Worm (Caenorhabditis elegans) whole organism, L3 larva: Measurements from ENCODE around the gene nlp-11.
A peak's percentile ranks its signal among the peaks of the same experiment; 100 is the strongest.

ENCODE experiments used
- R02D3.7 ChIP-seq: fragments of 150-350 bp; optimal IDR thresholded peaks from 2 replicates; lab custom pipeline; 2014; ENCODE audit warnings: missing biosample characterization, missing genetic modification characterization
- ZK546.5 ChIP-seq: sonication (generic microtip); optimal IDR thresholded peaks from 2 replicates; lab custom pipeline; 2017; ENCODE audit warnings: missing biosample characterization, missing genetic modification characterization
- ceh-28 ChIP-seq: fragments of 150-350 bp; optimal IDR thresholded peaks from 2 replicates; lab custom pipeline; 2014; ENCODE audit warnings: missing biosample characterization, missing genetic modification reagents, missing genetic modification characterization
- ceh-82 ChIP-seq: fragments of 150-350 bp; optimal IDR thresholded peaks from 2 replicates; lab custom pipeline; 2014; ENCODE audit warnings: missing biosample characterization, missing genetic modification characterization
- ceh-9 ChIP-seq: sonication (generic microtip); optimal IDR thresholded peaks from 2 replicates; lab custom pipeline; 2018; ENCODE audit warnings: missing biosample characterization, missing genetic modification characterization
- elt-2 ChIP-seq: sonication (generic microtip); optimal IDR thresholded peaks from 2 replicates; lab custom pipeline; 2016; ENCODE audit warnings: missing genetic modification reagents, mild to moderate bottlenecking, missing genetic modification characterization, missing compliant biosample characterization
- elt-3 ChIP-seq, 3 experiments: fragments of 150-350 bp in 1 of 3; sonication (generic microtip) in 2 of 3; optimal IDR thresholded peaks; 2 replicates in 2 of 3; 4 replicates in 1 of 3; lab custom pipeline; 2014 to 2017; ENCODE audit warnings: missing biosample characterization in 3 of 3, missing genetic modification characterization in 3 of 3
- eor-1 ChIP-seq, 2 experiments: fragments of 150-350 bp; optimal IDR thresholded peaks; 2 replicates each; lab custom pipeline; 2014 to 2018; ENCODE audit warnings: missing biosample characterization in 2 of 2, missing genetic modification characterization in 2 of 2
- fkh-10 ChIP-seq: sonication (generic microtip); optimal IDR thresholded peaks from 2 replicates; lab custom pipeline; 2017; ENCODE audit warnings: missing biosample characterization, missing genetic modification reagents, missing genetic modification characterization
- fos-1 ChIP-seq: fragments of 150-350 bp; optimal IDR thresholded peaks from 2 replicates; lab custom pipeline; 2014; ENCODE audit warnings: missing biosample characterization, missing genetic modification characterization
- hmg-11 ChIP-seq: sonication (generic microtip); optimal IDR thresholded peaks from 2 replicates; lab custom pipeline; 2016; ENCODE audit warnings: missing genetic modification characterization, missing compliant biosample characterization
- jun-1 ChIP-seq: fragments of 150-350 bp; optimal IDR thresholded peaks from 2 replicates; lab custom pipeline; 2014; ENCODE audit warnings: missing biosample characterization, missing genetic modification reagents, missing genetic modification characterization
- lin-15B ChIP-seq: fragments of 150-350 bp; optimal IDR thresholded peaks from 2 replicates; lab custom pipeline; 2014; ENCODE audit warnings: missing biosample characterization, missing genetic modification characterization
- lin-39 ChIP-seq: fragments of 150-350 bp; optimal IDR thresholded peaks from 2 replicates; lab custom pipeline; 2018; ENCODE audit warnings: missing biosample characterization, missing genetic modification reagents, missing genetic modification characterization
- lsy-12 ChIP-seq: sonication (generic microtip); optimal IDR thresholded peaks from 2 replicates; lab custom pipeline; 2016; ENCODE audit warnings: mild to moderate bottlenecking, missing genetic modification characterization, missing compliant biosample characterization
- mml-1 ChIP-seq: fragments of 150-350 bp; sonication (generic microtip); optimal IDR thresholded peaks from 3 replicates; lab custom pipeline; 2014; ENCODE audit warnings: missing biosample characterization, missing genetic modification characterization
- nhr-11 ChIP-seq: fragments of 150-350 bp; optimal IDR thresholded peaks from 2 replicates; lab custom pipeline; 2014; ENCODE audit warnings: missing biosample characterization, missing genetic modification characterization
- nhr-12 ChIP-seq: fragments of 150-350 bp; optimal IDR thresholded peaks from 2 replicates; lab custom pipeline; 2014; ENCODE audit warnings: missing biosample characterization, missing genetic modification characterization
- nhr-23 ChIP-seq: fragments of 150-350 bp; optimal IDR thresholded peaks from 2 replicates; lab custom pipeline; 2014; ENCODE audit warnings: missing biosample characterization, missing genetic modification reagents, missing genetic modification characterization
- nhr-237 ChIP-seq: fragments of 150-350 bp; optimal IDR thresholded peaks from 2 replicates; lab custom pipeline; 2014; ENCODE audit warnings: missing biosample characterization, missing genetic modification characterization
- nhr-25 ChIP-seq: sonication (generic microtip); optimal IDR thresholded peaks from 2 replicates; lab custom pipeline; 2017; ENCODE audit warnings: missing biosample characterization, missing genetic modification characterization
- nhr-43 ChIP-seq: sonication (generic microtip); optimal IDR thresholded peaks from 2 replicates; lab custom pipeline; 2016; ENCODE audit warnings: mild to moderate bottlenecking, missing genetic modification characterization, missing compliant biosample characterization; ENCODE audit not compliant: poor library complexity, severe bottlenecking
- nhr-67 ChIP-seq: fragments of 150-350 bp; optimal IDR thresholded peaks from 2 replicates; lab custom pipeline; 2014; ENCODE audit warnings: missing biosample characterization, missing genetic modification characterization
- nhr-76 ChIP-seq: fragments of 150-350 bp; sonication (generic microtip); optimal IDR thresholded peaks from 5 replicates; lab custom pipeline; 2014; ENCODE audit warnings: missing biosample characterization, missing genetic modification characterization
- pha-4 ChIP-seq: fragments of 150-350 bp; optimal IDR thresholded peaks from 2 replicates; lab custom pipeline; 2014; ENCODE audit warnings: missing biosample characterization, missing genetic modification reagents, missing genetic modification characterization
- pqm-1 ChIP-seq: fragments of 150-350 bp; optimal IDR thresholded peaks from 2 replicates; lab custom pipeline; 2017; ENCODE audit warnings: missing biosample characterization, missing genetic modification characterization, inconsistent platforms
- sea-2 ChIP-seq: fragments of 150-350 bp; sonication (generic microtip); optimal IDR thresholded peaks from 4 replicates; lab custom pipeline; 2014; ENCODE audit warnings: missing biosample characterization, missing genetic modification reagents, missing genetic modification characterization
- skn-1 ChIP-seq: fragments of 150-350 bp; optimal IDR thresholded peaks from 2 replicates; lab custom pipeline; 2014; ENCODE audit warnings: missing biosample characterization, missing genetic modification characterization
- snpc-4 ChIP-seq: fragments of 150-350 bp; optimal IDR thresholded peaks from 2 replicates; lab custom pipeline; 2014; ENCODE audit warnings: missing biosample characterization, missing genetic modification characterization
- tbx-2 ChIP-seq: sonication (generic microtip); optimal IDR thresholded peaks from 2 replicates; lab custom pipeline; 2016; ENCODE audit warnings: mild to moderate bottlenecking, missing genetic modification characterization, missing compliant biosample characterization
- unc-39 ChIP-seq: sonication (generic microtip); optimal IDR thresholded peaks from 4 replicates; lab custom pipeline; 2017; ENCODE audit warnings: missing biosample characterization, missing genetic modification characterization
- zag-1 ChIP-seq: fragments of 150-350 bp; optimal IDR thresholded peaks from 2 replicates; lab custom pipeline; 2014; ENCODE audit warnings: missing biosample characterization, missing genetic modification characterization
- ztf-11 ChIP-seq: fragments of 150-350 bp; optimal IDR thresholded peaks from 2 replicates; lab custom pipeline; 2014; ENCODE audit warnings: missing biosample characterization, missing genetic modification characterization
- ztf-4 ChIP-seq: fragments of 150-350 bp; optimal IDR thresholded peaks from 2 replicates; lab custom pipeline; 2014; ENCODE audit warnings: missing biosample characterization, missing genetic modification characterization

Gene nlp-11

ce11 chrII:9665577-9665976 is 26.2 kb downstream of the nlp-11 start, which contains the start of gene ZK1320.5:
ZK1320.5 (minus strand) TSS chrII:9665677.
- no peak for TF ChIP-seq lin-15B (tag; lab: Kevin White, UChicago)
- no peak for TF ChIP-seq fkh-10 (GFP tag; lab: Kevin White, UChicago)

ce11 chrII:9662797-9663196 is 28.9 kb downstream of the nlp-11 start, which contains the start of gene cyp-13A10:
cyp-13A10 (minus strand) TSS chrII:9662884.
- TF ChIP-seq nhr-12 (tag; lab: Kevin White, UChicago), result no peak
- TF ChIP-seq mml-1, result no peak
- TF ChIP-seq tbx-2, result no peak
- no peak for TF ChIP-seq elt-3 (tag; optimal IDR thresholded peaks at IDR 0.05; lab: Kevin White, UChicago)
- no peak for TF ChIP-seq ceh-28 (tag; lab: Kevin White, UChicago)
- no peak for TF ChIP-seq ceh-9
- TF ChIP-seq ZK546.5 (tag; lab: Kevin White, UChicago), result no peak
- no peak for TF ChIP-seq ztf-11 (tag; lab: Kevin White, UChicago)
- no peak for TF ChIP-seq eor-1 (tag; optimal IDR thresholded peaks at IDR 0.05; lab: Kevin White, UChicago)
- TF ChIP-seq nhr-237 (tag; lab: Kevin White, UChicago), result no peak
- TF ChIP-seq zag-1, result no peak
- TF ChIP-seq skn-1, result no peak
- TF ChIP-seq, all 47 proteins: peak for 0

- no peak for TF ChIP-seq unc-39 (tag; lab: Kevin White, UChicago)
- TF ChIP-seq jun-1, result no peak
- no peak for TF ChIP-seq ceh-28 (tag; lab: Kevin White, UChicago)
- TF ChIP-seq R02D3.7, result no peak
- TF ChIP-seq lin-39 (tag; lab: Kevin White, UChicago), result no peak
- TF ChIP-seq ZK546.5 (tag; lab: Kevin White, UChicago), result no peak
- no peak for TF ChIP-seq nhr-11 (tag; lab: Kevin White, UChicago)
- no peak for TF ChIP-seq snpc-4 (tag; lab: Kevin White, UChicago)
- TF ChIP-seq ceh-82 (tag; lab: Kevin White, UChicago), result no peak
- no peak for TF ChIP-seq nhr-67
- TF ChIP-seq fos-1 (tag; lab: Kevin White, UChicago), result no peak
Measured at ce11 chrII:9662160-9662559, 29.6 kb downstream of the nlp-11 start.

ce11 chrII:9660379-9660778 is 31.4 kb downstream of the nlp-11 start, which contains the start of gene ZK1320.3:
ZK1320.3 (minus strand) TSS chrII:9660419.
- peak; percentile 67 for TF ChIP-seq elt-2
- peak; percentile 18 for TF ChIP-seq pqm-1
- no peak for TF ChIP-seq snpc-4 (tag; lab: Kevin White, UChicago)
- no peak for TF ChIP-seq skn-1
- no peak for TF ChIP-seq nhr-76 (tag; lab: Kevin White, UChicago)
- no peak for TF ChIP-seq jun-1
- TF ChIP-seq ztf-4 (tag; lab: Kevin White, UChicago), result no peak
- no peak for TF ChIP-seq ztf-11 (tag; lab: Kevin White, UChicago)
- TF ChIP-seq unc-39 (tag; lab: Kevin White, UChicago), result no peak

ce11 chrII:9658915-9659314 is 32.8 kb downstream of the nlp-11 start, which contains the start of gene ZK1320.2:
ZK1320.2 (minus strand) TSS chrII:9659002.
- TF ChIP-seq elt-2 (peak; percentile 66), jun-1 (no peak), pqm-1 (peak; percentile 42)

- no peak for TF ChIP-seq nhr-25 (tag; lab: Kevin White, UChicago)
- peak; percentile 74 for TF ChIP-seq pqm-1
- TF ChIP-seq fkh-10 (GFP tag; lab: Kevin White, UChicago), result no peak
- peak; percentile 87 for TF ChIP-seq elt-2
- peak; percentile 44 for TF ChIP-seq nhr-23 (tag; lab: Kevin White, UChicago)
- TF ChIP-seq lsy-12 (tag; lab: Kevin White, UChicago), result peak; percentile 11
- TF ChIP-seq nhr-237 (tag; lab: Kevin White, UChicago), result no peak
- peak; percentile 47 for TF ChIP-seq pha-4 (tag; lab: Kevin White, UChicago)
- TF ChIP-seq nhr-43 (tag; lab: Kevin White, UChicago), result peak; percentile 41
- TF ChIP-seq sea-2, result no peak
- TF ChIP-seq hmg-11 (tag; lab: Kevin White, UChicago), result no peak
- TF ChIP-seq, all 47 proteins: peak for 6
Measured at ce11 chrII:9656210-9656755, 35.5 kb downstream of the nlp-11 start, which contains the start of gene gstk-1. gstk-1 (plus strand) TSS chrII:9656705.
